Worm (Caenorhabditis elegans) whole organism, young adult: ENCODE data around the gene fbxa-88.

Source experiments
- B0035.1 ChIP-seq: sonication (generic microtip); optimal IDR thresholded peaks from 2 replicates; lab custom pipeline; 2016; ENCODE audit warnings: missing genetic modification characterization, mild to moderate bottlenecking, missing compliant biosample characterization, missing genotype, missing genetic modification reagents
- B0261.1 ChIP-seq: sonication (generic microtip); optimal IDR thresholded peaks from 2 replicates; lab custom pipeline; 2016; ENCODE audit warnings: mild to moderate bottlenecking, missing genetic modification characterization, moderate library complexity, missing compliant biosample characterization
- F22D6.2 ChIP-seq: sonication (generic microtip); optimal IDR thresholded peaks from 2 replicates; lab custom pipeline; 2016; ENCODE audit warnings: mild to moderate bottlenecking, missing genetic modification characterization, missing compliant biosample characterization
- F23B12.7 ChIP-seq: sonication (generic microtip); optimal IDR thresholded peaks from 2 replicates; lab custom pipeline; 2017; ENCODE audit warnings: missing genetic modification characterization, mild to moderate bottlenecking, missing compliant biosample characterization, antibody characterized with exemption, moderate library complexity; ENCODE audit not compliant: insufficient read depth
- F33H1.4 ChIP-seq: fragments of 200-800 bp; sonication (Bioruptor generic); IDR thresholded peaks from 2 replicates; pipeline ENCODE4 v1.3.6; 2022; ENCODE audit warnings: missing genetic modification reagents, missing genetic modification characterization, missing compliant biosample characterization
- F49E8.2 ChIP-seq: sonication (generic microtip); optimal IDR thresholded peaks from 3 replicates; lab custom pipeline; 2017; ENCODE audit warnings: missing genetic modification characterization, mild to moderate bottlenecking, missing compliant biosample characterization, antibody characterized with exemption, moderate library complexity; ENCODE audit not compliant: insufficient read depth
- F52B5.7 ChIP-seq: sonication (generic microtip); optimal IDR thresholded peaks from 2 replicates; lab custom pipeline; 2016; ENCODE audit warnings: mild to moderate bottlenecking, missing genetic modification characterization, missing compliant biosample characterization
- F55B11.4 ChIP-seq: sonication (generic microtip); optimal IDR thresholded peaks from 2 replicates; lab custom pipeline; 2016; ENCODE audit warnings: missing compliant biosample characterization, missing genetic modification characterization, borderline replicate concordance; ENCODE audit not compliant: insufficient read depth
- K12H6.12 ChIP-seq: fragments of 200-800 bp; sonication (Bioruptor generic); optimal IDR thresholded peaks from 2 replicates; lab custom pipeline; 2018; ENCODE audit warnings: mild to moderate bottlenecking, missing genetic modification characterization, missing compliant biosample characterization
- Y53F4B.3 ChIP-seq: fragments of 200-800 bp; sonication (Bioruptor generic); IDR thresholded peaks from 2 replicates; pipeline ENCODE4 v1.3.6; 2022; ENCODE audit warnings: missing genetic modification reagents, missing genetic modification characterization, missing compliant biosample characterization
- Y56A3A.18 ChIP-seq: fragments of 200-800 bp; sonication (Bioruptor generic); IDR thresholded peaks from 2 replicates; pipeline ENCODE4 v1.3.6; 2022; ENCODE audit warnings: missing genetic modification reagents, missing genetic modification characterization, missing compliant biosample characterization
- Y67H2A.10 ChIP-seq: fragments of 200-800 bp; sonication (Bioruptor generic); conservative IDR thresholded peaks from 2 replicates; pipeline ENCODE4 v1.3.6; 2022; ENCODE audit warnings: missing genetic modification reagents, missing genetic modification characterization, missing compliant biosample characterization
- ZK185.1 ChIP-seq: sonication (generic microtip); optimal IDR thresholded peaks from 2 replicates; lab custom pipeline; 2016; ENCODE audit warnings: mild to moderate bottlenecking, missing genetic modification characterization, missing compliant biosample characterization; ENCODE audit not compliant: poor library complexity, severe bottlenecking
- ama-1 ChIP-seq, 3 experiments: fragments of 150-350 bp in 1 of 3; sonication (generic microtip) in 2 of 3; optimal IDR thresholded peaks; 2 replicates each; lab custom pipeline; 2014 to 2018; ENCODE audit warnings: missing biosample characterization in 2 of 3, missing genetic modification characterization in 2 of 3, missing genetic modification reagents in 2 of 3
- aptf-2 ChIP-seq: fragments of 200-800 bp; sonication (Bioruptor generic); conservative IDR thresholded peaks from 2 replicates; pipeline ENCODE4 v1.3.6; 2022; ENCODE audit warnings: missing genetic modification reagents, missing genetic modification characterization, missing compliant biosample characterization
- attf-6 ChIP-seq: fragments of 200-800 bp; sonication (Bioruptor generic); IDR thresholded peaks from 2 replicates; pipeline ENCODE4 v1.3.6; 2022; ENCODE audit warnings: missing genetic modification reagents, missing genetic modification characterization, missing compliant biosample characterization
- bed-1 ChIP-seq: fragments of 200-800 bp; sonication (Bioruptor generic); IDR thresholded peaks from 2 replicates; pipeline ENCODE4 v1.3.6; 2022; ENCODE audit warnings: missing genetic modification reagents, missing genetic modification characterization, missing compliant biosample characterization
- ceh-27 ChIP-seq: fragments of 200-800 bp; sonication (Bioruptor generic); optimal IDR thresholded peaks from 2 replicates; lab custom pipeline; 2018; ENCODE audit warnings: mild to moderate bottlenecking, missing genetic modification characterization, moderate library complexity, missing compliant biosample characterization
- ceh-40 ChIP-seq: fragments of 200-800 bp; sonication (Bioruptor generic); IDR thresholded peaks from 2 replicates; pipeline ENCODE4 v1.3.6; 2022; ENCODE audit warnings: missing genetic modification characterization, missing compliant biosample characterization
- dpff-1 ChIP-seq: sonication (generic microtip); optimal IDR thresholded peaks from 2 replicates; lab custom pipeline; 2017; ENCODE audit warnings: mild to moderate bottlenecking, missing genetic modification characterization, missing compliant biosample characterization
- egl-44 ChIP-seq: fragments of 200-800 bp; sonication (Bioruptor generic); IDR thresholded peaks from 2 replicates; pipeline ENCODE4 v1.3.6; 2022; ENCODE audit warnings: missing genetic modification reagents, missing genetic modification characterization, missing compliant biosample characterization
- egrh-3 ChIP-seq: fragments of 200-800 bp; sonication (Bioruptor generic); IDR thresholded peaks from 2 replicates; pipeline ENCODE4 v1.3.6; 2022; ENCODE audit warnings: missing genetic modification reagents, missing genetic modification characterization, missing compliant biosample characterization
- him-1 ChIP-seq: sonication (generic microtip); optimal IDR thresholded peaks from 2 replicates; lab custom pipeline; 2016; ENCODE audit warnings: missing genotype, missing genetic modification reagents, missing genetic modification characterization, missing compliant biosample characterization
- hlh-26 ChIP-seq: fragments of 200-800 bp; sonication (Bioruptor generic); conservative IDR thresholded peaks from 2 replicates; pipeline ENCODE4 v1.3.6; 2022; ENCODE audit warnings: missing genetic modification reagents, missing genetic modification characterization, missing compliant biosample characterization
- hrde-1 ChIP-seq: sonication (generic microtip); optimal IDR thresholded peaks from 2 replicates; lab custom pipeline; 2016; ENCODE audit warnings: missing genetic modification characterization, mild to moderate bottlenecking, missing compliant biosample characterization, moderate library complexity, missing genotype, missing genetic modification reagents, borderline replicate concordance
- lag-1 ChIP-seq: fragments of 200-800 bp; sonication (Bioruptor generic); IDR thresholded peaks from 2 replicates; pipeline ENCODE4 v1.3.6; 2022; ENCODE audit warnings: missing genetic modification reagents, missing genetic modification characterization, missing compliant biosample characterization
- lin-26 ChIP-seq: fragments of 200-800 bp; sonication (Bioruptor generic); IDR thresholded peaks from 2 replicates; pipeline ENCODE4 v1.3.6; 2022; ENCODE audit warnings: missing genetic modification reagents, missing genetic modification characterization, missing compliant biosample characterization
- lin-35 ChIP-seq, 3 experiments: fragments of 150-350 bp in 2 of 3; sonication (generic microtip) in 1 of 3; optimal IDR thresholded peaks; 2 replicates each; lab custom pipeline; 2014 to 2018; ENCODE audit warnings: missing biosample characterization in 3 of 3, missing genetic modification characterization in 3 of 3, missing genetic modification reagents in 3 of 3
- lin-54 ChIP-seq: fragments of 200-800 bp; sonication (Bioruptor generic); optimal IDR thresholded peaks from 2 replicates; lab custom pipeline; 2018; ENCODE audit warnings: mild to moderate bottlenecking, missing genetic modification characterization, missing compliant biosample characterization
- madf-10 ChIP-seq: sonication (generic microtip); optimal IDR thresholded peaks from 2 replicates; lab custom pipeline; 2016; ENCODE audit warnings: mild to moderate bottlenecking, missing genetic modification characterization, missing compliant biosample characterization
- madf-8 ChIP-seq: fragments of 200-800 bp; sonication (Bioruptor generic); conservative IDR thresholded peaks from 2 replicates; pipeline ENCODE4 v1.3.6; 2022; ENCODE audit warnings: missing genetic modification reagents, missing genetic modification characterization, missing compliant biosample characterization
- nfya-2 ChIP-seq: fragments of 200-800 bp; sonication (Bioruptor generic); IDR thresholded peaks from 2 replicates; pipeline ENCODE4 v1.3.6; 2022; ENCODE audit warnings: missing genetic modification reagents, missing genetic modification characterization, missing compliant biosample characterization
- nhr-179 ChIP-seq: sonication (generic microtip); optimal IDR thresholded peaks from 2 replicates; lab custom pipeline; 2016; ENCODE audit warnings: mild to moderate bottlenecking, missing genetic modification characterization, missing compliant biosample characterization
- nhr-27 ChIP-seq: fragments of 200-800 bp; sonication (Bioruptor generic); optimal IDR thresholded peaks from 2 replicates; lab custom pipeline; 2018; ENCODE audit warnings: mild to moderate bottlenecking, missing genetic modification characterization, moderate library complexity, missing compliant biosample characterization
- repo-1 ChIP-seq: sonication (generic microtip); optimal IDR thresholded peaks from 2 replicates; lab custom pipeline; 2017; ENCODE audit warnings: mild to moderate bottlenecking, missing genetic modification characterization, missing compliant biosample characterization
- rpc-1 ChIP-seq, 2 experiments: fragments of 150-350 bp in 1 of 2; sonication (generic microtip) in 1 of 2; optimal IDR thresholded peaks; 2 replicates each; lab custom pipeline; 2014 to 2018; ENCODE audit warnings: missing biosample characterization in 1 of 2, missing genetic modification characterization in 1 of 2, missing genetic modification reagents in 1 of 2, missing genotype in 1 of 2
- sdz-38 ChIP-seq: sonication (generic microtip); optimal IDR thresholded peaks from 2 replicates; lab custom pipeline; 2016; ENCODE audit warnings: missing genotype, missing genetic modification characterization, missing compliant biosample characterization
- snpc-1.3 ChIP-seq: sonication (generic microtip); optimal IDR thresholded peaks from 2 replicates; lab custom pipeline; 2017; ENCODE audit warnings: missing genetic modification characterization, mild to moderate bottlenecking, missing compliant biosample characterization, antibody characterized with exemption, moderate library complexity, missing genotype, missing genetic modification reagents; ENCODE audit not compliant: insufficient read depth
- sptf-2 ChIP-seq: fragments of 200-800 bp; sonication (Bioruptor generic); optimal IDR thresholded peaks from 2 replicates; lab custom pipeline; 2018; ENCODE audit warnings: mild to moderate bottlenecking, missing genetic modification characterization, missing compliant biosample characterization
- ztf-18 ChIP-seq: sonication (generic microtip); optimal IDR thresholded peaks from 2 replicates; lab custom pipeline; 2016; ENCODE audit warnings: missing genotype, mild to moderate bottlenecking, missing genetic modification characterization, missing compliant biosample characterization
- ztf-25 ChIP-seq: fragments of 200-800 bp; sonication (Bioruptor generic); IDR thresholded peaks from 2 replicates; pipeline ENCODE4 v1.3.6; 2022; ENCODE audit warnings: missing genetic modification reagents, missing genetic modification characterization, missing compliant biosample characterization

Gene fbxa-88

ce11 chrV:16159594-16159993, 16.7 kb upstream of the fbxa-88 start, which contains the start of gene F10A3.17:
F10A3.17 (minus strand) TSS chrV:16159694.
- TF ChIP-seq attf-6 (GFP tag; lab: Robert Waterston, UW) = no peak
- TF ChIP-seq hlh-26 = no peak
- no peak for TF ChIP-seq Y67H2A.10 (GFP tag; lab: Robert Waterston, UW)
- TF ChIP-seq F22D6.2 = no peak
- TF ChIP-seq him-1 (tag; lab: Kevin White, UChicago) = no peak
- TF ChIP-seq ztf-18 = no peak
- TF ChIP-seq lin-26 = no peak
- TF ChIP-seq B0261.1 (tag; lab: Kevin White, UChicago) = no peak
- no peak for TF ChIP-seq lin-35 (GFP tag; optimal IDR thresholded peaks at IDR 0.05; lab: Kevin White, UChicago)
- TF ChIP-seq rpc-1 (optimal IDR thresholded peaks at IDR 0.05; lab: Kevin White, UChicago) = no peak
- TF ChIP-seq rpc-1 (tag; optimal IDR thresholded peaks at IDR 0.05; lab: Kevin White, UChicago) = no peak
- no peak for TF ChIP-seq hrde-1 (tag; lab: Kevin White, UChicago)
- no peak for TF ChIP-seq Y53F4B.3 (GFP tag; lab: Robert Waterston, UW)

ce11 chrV:16158391-16158790, 15.5 kb upstream of the fbxa-88 start, which contains the start of gene str-99:
str-99 (minus strand) TSS chrV:16158491.
- no peak for TF ChIP-seq nhr-27 (tag; lab: Kevin White, UChicago)
- TF ChIP-seq aptf-2 (GFP tag; lab: Robert Waterston, UW) = no peak
- no peak for TF ChIP-seq repo-1 (tag; lab: Kevin White, UChicago)
- no peak for TF ChIP-seq ZK185.1
- TF ChIP-seq snpc-1.3 = no peak
- TF ChIP-seq Y56A3A.18 (GFP tag; lab: Robert Waterston, UW) = no peak
- no peak for TF ChIP-seq sptf-2 (GFP tag; lab: Kevin White, UChicago)
- no peak for TF ChIP-seq egrh-3 (GFP tag; lab: Robert Waterston, UW)
- no peak for TF ChIP-seq lin-54 (GFP tag; lab: Kevin White, UChicago)
- no peak for TF ChIP-seq dpff-1
- TF ChIP-seq F23B12.7 (tag; lab: Kevin White, UChicago) = no peak
- TF ChIP-seq K12H6.12 (tag; lab: Kevin White, UChicago) = no peak
- no peak for TF ChIP-seq madf-8 (GFP tag; lab: Robert Waterston, UW)
- no peak for TF ChIP-seq him-1 (tag; lab: Kevin White, UChicago)
- TF ChIP-seq ceh-27 (GFP tag; lab: Kevin White, UChicago) = no peak
- TF ChIP-seq lag-1 (GFP tag; lab: Robert Waterston, UW) = no peak
- TF ChIP-seq F55B11.4 = no peak
- no peak for TF ChIP-seq ceh-40 (GFP tag; lab: Robert Waterston, UW)
- TF ChIP-seq rpc-1 (optimal IDR thresholded peaks at IDR 0.05; lab: Kevin White, UChicago) = no peak
- TF ChIP-seq rpc-1 (tag; optimal IDR thresholded peaks at IDR 0.05; lab: Kevin White, UChicago) = no peak
- no peak for TF ChIP-seq F52B5.7

- TF ChIP-seq nhr-179 (tag; lab: Kevin White, UChicago) (no peak), ama-1 (optimal IDR thresholded peaks at IDR 0.05; lab: Kevin White, UChicago) (no peak), ama-1 (GFP tag; optimal IDR thresholded peaks at IDR 0.05; lab: Kevin White, UChicago) (no peak), ztf-25 (GFP tag; lab: Robert Waterston, UW) (no peak), egl-44 (GFP tag; lab: Robert Waterston, UW) (no peak), nfya-2 (no peak), B0035.1 (tag; lab: Kevin White, UChicago) (no peak), attf-6 (GFP tag; lab: Robert Waterston, UW) (no peak), bed-1 (GFP tag; lab: Robert Waterston, UW) (no peak), sdz-38 (tag; lab: Kevin White, UChicago) (no peak), F49E8.2 (tag; lab: Kevin White, UChicago) (no peak), madf-10 (tag; lab: Kevin White, UChicago) (no peak), F33H1.4 (GFP tag; lab: Robert Waterston, UW) (no peak)
Observed at ce11 chrV:16155111-16155510, 12.2 kb upstream of the fbxa-88 start, which contains the start of gene str-97. str-97 (minus strand) TSS chrV:16155211.
